Worm (Caenorhabditis elegans): ENCODE measurements around the gene dct-18.
A peak's percentile ranks its signal among the peaks of the same experiment; 100 is the strongest.

DNA sequence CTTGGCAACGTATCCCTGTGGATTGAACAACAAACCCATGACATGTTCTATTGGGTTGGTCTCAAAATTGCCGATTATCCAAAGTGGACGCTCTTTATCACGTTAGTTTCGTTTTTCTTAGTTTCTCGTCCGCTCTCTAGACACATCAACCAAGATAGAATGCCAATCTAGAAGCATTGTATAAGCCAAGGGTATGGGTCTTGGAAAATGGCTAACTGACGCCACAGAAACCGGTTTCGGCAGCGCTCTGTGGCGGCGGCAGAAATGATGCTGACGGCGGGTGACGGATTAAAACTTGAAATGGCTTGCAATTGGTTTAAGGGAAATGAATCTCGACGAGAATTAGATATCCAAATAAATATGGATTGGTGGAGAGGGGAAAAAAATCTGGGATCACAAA, 33.9 kb downstream of the dct-18 start:
- TF ChIP-seq snpc-4 (tag; optimal IDR thresholded peaks at IDR 0.05) (no peak), nhr-85 (tag) (peak; percentile 48), isw-1 (GFP tag; IDR thresholded peaks at IDR 0.05) (no peak), aha-1 (tag; optimal IDR thresholded peaks at IDR 0.05) (no peak), nhr-12 (tag; optimal IDR thresholded peaks at IDR 0.05) (no peak), skn-1 (tag; optimal IDR thresholded peaks at IDR 0.05) (no peak), lir-3 (tag; optimal IDR thresholded peaks at IDR 0.05; ENCODE audit: poor library complexity) (no peak), mep-1 (tag; optimal IDR thresholded peaks at IDR 0.05) (no peak), lsy-2 (tag; optimal IDR thresholded peaks at IDR 0.05) (no peak), jun-1 (tag; optimal IDR thresholded peaks at IDR 0.05) (no peak), ztf-4 (tag; optimal IDR thresholded peaks at IDR 0.05) (no peak), pqm-1 (tag; optimal IDR thresholded peaks at IDR 0.05) (no peak)

All from whole organism, L1 larva.